Fruit fly (Drosophila melanogaster): ENCODE data around the gene flr.

Gene flr

dm6 chr3L:13440370-13440960, 27.8 kb downstream of the flr start, which contains the start of the genes CG10140 and CG14109:
CG10140 (minus strand) TSS chr3L:13440470.
CG14109 (plus strand) TSS chr3L:13440910.
- TF ChIP-seq CG34367 (tag; optimal IDR thresholded peaks at IDR 0.05): no peak
- no peak for TF ChIP-seq CG32121 (GFP tag; IDR thresholded peaks at IDR 0.05)
- no peak for TF ChIP-seq Snoo (tag; optimal IDR thresholded peaks at IDR 0.05)
- TF ChIP-seq rn (GFP tag; IDR thresholded peaks at IDR 0.05): no peak
- TF ChIP-seq CG17806 (tag; optimal IDR thresholded peaks at IDR 0.05): no peak
- TF ChIP-seq CG14655 (GFP tag; optimal IDR thresholded peaks at IDR 0.05): no peak

- TF ChIP-seq CG15710 (tag; optimal IDR thresholded peaks at IDR 0.05) (peak; percentile 85), CG10348 (GFP tag; IDR thresholded peaks at IDR 0.05) (no peak), CG8159 (tag; optimal IDR thresholded peaks at IDR 0.05) (peak; percentile 89), CG4496 (GFP tag; IDR thresholded peaks at IDR 0.05) (peak; percentile 97), Snoo (tag; optimal IDR thresholded peaks at IDR 0.05) (peak; percentile 72), EcR (GFP tag; optimal IDR thresholded peaks at IDR 0.05) (peak; percentile 23), CG13204 (GFP tag; optimal IDR thresholded peaks at IDR 0.05) (peak; percentile 86), D1 (tag; optimal IDR thresholded peaks at IDR 0.05) (peak; percentile 62), Pif1B (GFP tag; optimal IDR thresholded peaks at IDR 0.05) (peak; percentile 84), Pif1A (GFP tag; optimal IDR thresholded peaks at IDR 0.05) (peak; percentile 87), CG14655 (GFP tag; optimal IDR thresholded peaks at IDR 0.05) (peak; percentile 93), fd96Ca (GFP tag; IDR thresholded peaks at IDR 0.05) (peak; percentile 93), CG8301 (tag; optimal IDR thresholded peaks at IDR 0.05) (peak; percentile 85), CG12605 (GFP tag; IDR thresholded peaks at IDR 0.05) (peak; percentile 97), CG17806 (tag; optimal IDR thresholded peaks at IDR 0.05) (peak; percentile 81), Ets98B (GFP tag; IDR thresholded peaks at IDR 0.05) (peak; percentile 93), CG9948 (tag; optimal IDR thresholded peaks at IDR 0.05) (peak; percentile 80), gl (tag; optimal IDR thresholded peaks at IDR 0.05) (peak; percentile 94), CG32121 (GFP tag; IDR thresholded peaks at IDR 0.05) (peak; percentile 93), CG34367 (tag; optimal IDR thresholded peaks at IDR 0.05) (peak; percentile 92), rn (GFP tag; IDR thresholded peaks at IDR 0.05) (peak; percentile 89)
These were observed 29.8 kb downstream of the flr start, which contains the start of gene cmb for dm6 chr3L:13442400-13442799. cmb (plus strand) TSS chr3L:13442594.

dm6 chr3L:13450177-13450793, 37.6 kb downstream of the flr start, which contains the start of the genes JMJD7 and CG10738:
JMJD7 (minus strand) TSS chr3L:13450283.
CG10738 (plus strand) TSS chr3L:13450770.
- TF ChIP-seq fd96Ca (GFP tag; IDR thresholded peaks at IDR 0.05) (peak; percentile 72; the same call in 2 of the 3 replicates), CG9948 (tag; optimal IDR thresholded peaks at IDR 0.05) (peak; percentile 5), Ets98B (GFP tag; IDR thresholded peaks at IDR 0.05) (peak; percentile 81), Snoo (tag; optimal IDR thresholded peaks at IDR 0.05) (peak; percentile 1), CG32121 (GFP tag; IDR thresholded peaks at IDR 0.05) (peak; percentile 54), CG4496 (GFP tag; IDR thresholded peaks at IDR 0.05) (peak; percentile 85), CG15710 (tag; optimal IDR thresholded peaks at IDR 0.05) (peak; percentile 18), CG10348 (GFP tag; IDR thresholded peaks at IDR 0.05) (no peak), Pif1B (GFP tag; optimal IDR thresholded peaks at IDR 0.05) (peak; percentile 62), D1 (tag; optimal IDR thresholded peaks at IDR 0.05) (peak; percentile 22), EcR (GFP tag; optimal IDR thresholded peaks at IDR 0.05) (no peak), CG8301 (tag; optimal IDR thresholded peaks at IDR 0.05) (peak; percentile 57), CG12605 (GFP tag; IDR thresholded peaks at IDR 0.05) (peak; percentile 79), rn (GFP tag; IDR thresholded peaks at IDR 0.05) (peak; percentile 52), CG17806 (tag; optimal IDR thresholded peaks at IDR 0.05) (peak; percentile 28), gl (tag; optimal IDR thresholded peaks at IDR 0.05) (no peak), Pif1A (GFP tag; optimal IDR thresholded peaks at IDR 0.05) (peak; percentile 80), CG13204 (GFP tag; optimal IDR thresholded peaks at IDR 0.05) (no peak), CG34367 (tag; optimal IDR thresholded peaks at IDR 0.05) (no peak), CG14655 (GFP tag; optimal IDR thresholded peaks at IDR 0.05) (peak; percentile 60), CG8159 (tag; optimal IDR thresholded peaks at IDR 0.05) (peak; percentile 99)

DNA sequence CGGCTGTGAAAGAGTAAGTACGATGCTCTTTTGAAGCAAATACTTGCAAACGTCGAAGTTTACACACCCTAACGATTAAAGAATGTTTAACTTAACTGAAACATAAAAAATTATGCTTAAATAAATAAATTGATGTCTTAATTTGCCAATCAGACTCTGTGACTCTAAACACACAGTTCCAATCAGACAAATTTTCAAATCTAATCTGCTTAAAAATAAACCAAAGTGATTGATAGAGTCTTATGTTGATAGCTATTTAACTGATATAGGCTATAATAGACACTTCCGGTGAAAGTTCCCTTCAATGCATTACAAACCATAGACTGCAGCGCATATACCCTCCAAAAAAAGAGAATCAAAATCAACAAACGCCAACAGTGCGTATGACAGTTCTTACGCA, 38.9 kb downstream of the flr start:
- TF ChIP-seq CG8159 (tag; optimal IDR thresholded peaks at IDR 0.05): peak; percentile 9
- TF ChIP-seq Ets98B (GFP tag; IDR thresholded peaks at IDR 0.05): no peak
- TF ChIP-seq CG9948 (tag; optimal IDR thresholded peaks at IDR 0.05): no peak
- TF ChIP-seq Snoo (tag; optimal IDR thresholded peaks at IDR 0.05): peak; percentile 13
- TF ChIP-seq CG32121 (GFP tag; IDR thresholded peaks at IDR 0.05): peak; percentile 66
- TF ChIP-seq EcR (GFP tag; optimal IDR thresholded peaks at IDR 0.05): no peak
- no peak for TF ChIP-seq CG10348 (GFP tag; IDR thresholded peaks at IDR 0.05)
- no peak for TF ChIP-seq Pif1B (GFP tag; optimal IDR thresholded peaks at IDR 0.05)
- TF ChIP-seq CG8301 (tag; optimal IDR thresholded peaks at IDR 0.05): peak; percentile 44
- peak; percentile 31 for TF ChIP-seq CG14655 (GFP tag; optimal IDR thresholded peaks at IDR 0.05)
- TF ChIP-seq CG4496 (GFP tag; IDR thresholded peaks at IDR 0.05): no peak

DNA sequence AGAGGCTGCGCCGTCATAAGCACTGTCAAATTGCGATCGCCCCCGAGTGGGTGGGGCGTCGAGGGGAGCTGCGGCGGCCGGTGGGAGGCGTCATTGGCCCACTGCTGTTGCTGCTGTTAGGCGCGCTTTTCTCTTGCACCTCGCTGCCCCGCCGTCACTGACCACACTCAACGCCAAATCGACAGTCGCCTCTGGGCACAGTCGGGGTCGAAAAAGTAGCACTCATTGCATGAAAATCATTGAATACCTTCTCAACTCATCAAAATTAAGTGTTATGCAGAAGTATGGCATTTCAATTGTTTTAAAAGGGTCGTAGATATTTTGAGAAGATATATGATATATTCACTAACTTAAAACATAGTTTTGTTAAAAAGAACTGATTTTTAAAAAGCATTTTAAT, 39.6 kb downstream of the flr start:
- no peak for TF ChIP-seq CG8159 (tag; optimal IDR thresholded peaks at IDR 0.05)
- no peak for TF ChIP-seq CG17806 (tag; optimal IDR thresholded peaks at IDR 0.05)
- peak; percentile 14 for TF ChIP-seq CG14655 (GFP tag; optimal IDR thresholded peaks at IDR 0.05)
- no peak for TF ChIP-seq gl (tag; optimal IDR thresholded peaks at IDR 0.05)
- no peak for TF ChIP-seq EcR (GFP tag; optimal IDR thresholded peaks at IDR 0.05)
- no peak for TF ChIP-seq CG34367 (tag; optimal IDR thresholded peaks at IDR 0.05)
- peak; percentile 74 for TF ChIP-seq CG32121 (GFP tag; IDR thresholded peaks at IDR 0.05)
- peak; percentile 33; the same call in 1 of the 2 replicates for TF ChIP-seq Ets98B (GFP tag; IDR thresholded peaks at IDR 0.05)
- 0 out of 2 replicates have a peak, but pooled peaks have one; percentile 13 for TF ChIP-seq rn (GFP tag; IDR thresholded peaks at IDR 0.05)
- 0 out of 3 replicates have a peak, but pooled peaks have one; percentile 44 for TF ChIP-seq CG4496 (GFP tag; IDR thresholded peaks at IDR 0.05)
- TF ChIP-seq fd96Ca (GFP tag; IDR thresholded peaks at IDR 0.05): peak; percentile 64; the same call in 2 of the 3 replicates
- no peak for TF ChIP-seq CG15710 (tag; optimal IDR thresholded peaks at IDR 0.05)

Data from whole organism, pupa.